Worm (Caenorhabditis elegans) whole organism, mixed stage, embryonic: ENCODE data around the gene fat-3.

Experiments used
- blmp-1 ChIP-seq: fragments of 150-350 bp; optimal IDR thresholded peaks from 2 replicates; lab custom pipeline; 2014; ENCODE audit warnings: missing biosample characterization, missing genetic modification characterization
- ceh-43 ChIP-seq: fragments of 200-800 bp; sonication (Bioruptor generic); optimal IDR thresholded peaks from 2 replicates; lab custom pipeline; 2018; ENCODE audit warnings: mild to moderate bottlenecking, missing genetic modification characterization, moderate library complexity, missing compliant biosample characterization
- ceh-83 ChIP-seq: fragments of 200-800 bp; sonication (Bioruptor generic); optimal IDR thresholded peaks from 2 replicates; lab custom pipeline; 2018; ENCODE audit warnings: mild to moderate bottlenecking, missing genetic modification characterization, missing compliant biosample characterization
- ces-1 ChIP-seq: fragments of 150-350 bp; optimal IDR thresholded peaks from 2 replicates; lab custom pipeline; 2014; ENCODE audit warnings: missing biosample characterization, missing genetic modification reagents, missing genetic modification characterization
- cnd-1 ChIP-seq: fragments of 200-800 bp; sonication (Bioruptor generic); optimal IDR thresholded peaks from 2 replicates; lab custom pipeline; 2018; ENCODE audit warnings: mild to moderate bottlenecking, missing genetic modification characterization, missing compliant biosample characterization
- drap-1 ChIP-seq: fragments of 200-800 bp; sonication (Bioruptor generic); optimal IDR thresholded peaks from 3 replicates; lab custom pipeline; 2018; ENCODE audit warnings: mild to moderate bottlenecking, missing genetic modification characterization, missing compliant biosample characterization
- elt-1 ChIP-seq: sonication (generic microtip); optimal IDR thresholded peaks from 2 replicates; lab custom pipeline; 2017; ENCODE audit warnings: missing genetic modification characterization, mild to moderate bottlenecking, missing compliant biosample characterization, antibody characterized with exemption, moderate library complexity, borderline replicate concordance; ENCODE audit not compliant: insufficient read depth
- elt-3 ChIP-seq: fragments of 150-350 bp; optimal IDR thresholded peaks from 2 replicates; lab custom pipeline; 2014; ENCODE audit warnings: missing biosample characterization, missing genetic modification characterization
- flh-1 ChIP-seq: fragments of 200-800 bp; sonication (Bioruptor generic); optimal IDR thresholded peaks from 2 replicates; lab custom pipeline; 2018; ENCODE audit warnings: mild to moderate bottlenecking, missing genetic modification characterization, moderate library complexity, missing compliant biosample characterization
- ham-2 ChIP-seq: fragments of 200-800 bp; sonication (Bioruptor generic); optimal IDR thresholded peaks from 2 replicates; lab custom pipeline; 2018; ENCODE audit warnings: mild to moderate bottlenecking, missing genetic modification characterization, missing compliant biosample characterization
- hlh-1 ChIP-seq: fragments of 150-350 bp; optimal IDR thresholded peaks from 2 replicates; lab custom pipeline; 2014; ENCODE audit warnings: missing biosample characterization, missing genetic modification reagents, missing genetic modification characterization
- lin-13 ChIP-seq: fragments of 150-350 bp; optimal IDR thresholded peaks from 2 replicates; lab custom pipeline; 2014; ENCODE audit warnings: missing biosample characterization, missing genetic modification characterization
- lin-32 ChIP-seq: fragments of 200-800 bp; sonication (Bioruptor generic); optimal IDR thresholded peaks from 2 replicates; lab custom pipeline; 2018; ENCODE audit warnings: mild to moderate bottlenecking, missing genetic modification characterization, missing compliant biosample characterization
- mab-5 ChIP-seq: fragments of 150-350 bp; optimal IDR thresholded peaks from 2 replicates; lab custom pipeline; 2014; ENCODE audit warnings: missing biosample characterization, missing genetic modification characterization
- mep-1 ChIP-seq: fragments of 150-350 bp; optimal IDR thresholded peaks from 2 replicates; lab custom pipeline; 2017; ENCODE audit warnings: missing biosample characterization, missing genetic modification reagents, missing genetic modification characterization, inconsistent platforms
- mls-2 ChIP-seq: sonication (generic microtip); optimal IDR thresholded peaks from 2 replicates; lab custom pipeline; 2016; ENCODE audit warnings: mild to moderate bottlenecking, missing genetic modification characterization, moderate library complexity, missing compliant biosample characterization
- nhr-2 ChIP-seq: fragments of 150-350 bp; optimal IDR thresholded peaks from 2 replicates; lab custom pipeline; 2014; ENCODE audit warnings: missing biosample characterization, missing genetic modification characterization
- nhr-237 ChIP-seq: fragments of 150-350 bp; optimal IDR thresholded peaks from 2 replicates; lab custom pipeline; 2014; ENCODE audit warnings: missing biosample characterization, missing genetic modification characterization
- nhr-28 ChIP-seq: fragments of 150-350 bp; optimal IDR thresholded peaks from 2 replicates; lab custom pipeline; 2014; ENCODE audit warnings: missing biosample characterization, missing genetic modification characterization
- nhr-76 ChIP-seq: sonication (generic microtip); optimal IDR thresholded peaks from 2 replicates; lab custom pipeline; 2017; ENCODE audit warnings: missing biosample characterization, missing genetic modification characterization
- sem-2 ChIP-seq: fragments of 200-800 bp; sonication (Bioruptor generic); optimal IDR thresholded peaks from 2 replicates; lab custom pipeline; 2018; ENCODE audit warnings: mild to moderate bottlenecking, missing genetic modification characterization, missing compliant biosample characterization
- snpc-4 ChIP-seq: fragments of 150-350 bp; optimal IDR thresholded peaks from 2 replicates; lab custom pipeline; 2014; ENCODE audit warnings: missing biosample characterization, missing genetic modification characterization
- sptf-1 ChIP-seq: sonication (generic microtip); optimal IDR thresholded peaks from 2 replicates; lab custom pipeline; 2017; ENCODE audit warnings: mild to moderate bottlenecking, missing genetic modification characterization, moderate library complexity, missing compliant biosample characterization
- tbx-8 ChIP-seq: fragments of 200-800 bp; sonication (Bioruptor generic); optimal IDR thresholded peaks from 2 replicates; lab custom pipeline; 2018; ENCODE audit warnings: mild to moderate bottlenecking, missing genetic modification characterization, moderate library complexity, missing compliant biosample characterization
- unc-39 ChIP-seq: fragments of 150-350 bp; optimal IDR thresholded peaks from 2 replicates; lab custom pipeline; 2014; ENCODE audit warnings: missing biosample characterization, missing genetic modification characterization
- unc-62 ChIP-seq: fragments of 150-350 bp; optimal IDR thresholded peaks from 2 replicates; lab custom pipeline; 2014; ENCODE audit warnings: missing biosample characterization, missing genetic modification reagents, missing genetic modification characterization
- zip-8 ChIP-seq: fragments of 150-350 bp; optimal IDR thresholded peaks from 2 replicates; lab custom pipeline; 2014; ENCODE audit warnings: missing biosample characterization, missing genetic modification characterization
- ztf-11 ChIP-seq: fragments of 150-350 bp; optimal IDR thresholded peaks from 2 replicates; lab custom pipeline; 2014; ENCODE audit warnings: missing biosample characterization, missing genetic modification characterization

The fat-3 gene

ce11 chrIV:9824480-9824879 lies 21.7 kb downstream of the fat-3 start, which contains the start of gene catp-6:
TSS of gene catp-6 (minus strand) at chrIV:9824580.
- TF ChIP-seq sptf-1 (tag; lab: Kevin White, UChicago) (no peak), blmp-1 (tag; lab: Kevin White, UChicago) (no peak), cnd-1 (tag; lab: Kevin White, UChicago) (no peak), snpc-4 (tag; lab: Kevin White, UChicago) (no peak), lin-32 (GFP tag; lab: Kevin White, UChicago) (no peak), elt-3 (tag; lab: Kevin White, UChicago) (no peak), elt-1 (tag; lab: Kevin White, UChicago) (no peak), ceh-83 (GFP tag; lab: Kevin White, UChicago) (no peak), nhr-76 (no peak), sem-2 (no peak), nhr-2 (tag; lab: Kevin White, UChicago) (no peak), nhr-237 (tag; lab: Kevin White, UChicago) (no peak), mep-1 (no peak), nhr-28 (tag; lab: Kevin White, UChicago) (no peak), ceh-43 (no peak)

- no peak for TF ChIP-seq blmp-1 (tag; lab: Kevin White, UChicago)
- TF ChIP-seq mls-2 (tag; lab: Kevin White, UChicago), result no peak
- TF ChIP-seq nhr-2 (tag; lab: Kevin White, UChicago), result no peak
- no peak for TF ChIP-seq sptf-1 (tag; lab: Kevin White, UChicago)
- TF ChIP-seq nhr-76, result no peak
These were observed 22.4 kb downstream of the fat-3 start, which contains the start of gene mtr-4 for ce11 chrIV:9825196-9825744. TSS of gene mtr-4 (plus strand) at chrIV:9825694.

ce11 chrIV:9832586-9832985 lies 29.8 kb downstream of the fat-3 start, which contains the start of gene kin-21:
TSS of gene kin-21 (plus strand) at chrIV:9832886.
- no peak for TF ChIP-seq mls-2 (tag; lab: Kevin White, UChicago)
- TF ChIP-seq unc-62 (GFP tag; lab: Kevin White, UChicago), result no peak
- no peak for TF ChIP-seq ham-2 (GFP tag; lab: Kevin White, UChicago)
- no peak for TF ChIP-seq blmp-1 (tag; lab: Kevin White, UChicago)
- no peak for TF ChIP-seq nhr-237 (tag; lab: Kevin White, UChicago)
- TF ChIP-seq sptf-1 (tag; lab: Kevin White, UChicago), result no peak
- no peak for TF ChIP-seq lin-32 (GFP tag; lab: Kevin White, UChicago)
- TF ChIP-seq zip-8 (tag; lab: Kevin White, UChicago), result no peak
- no peak for TF ChIP-seq ces-1 (GFP tag; lab: Kevin White, UChicago)

ce11 chrIV:9833337-9833736 lies 30.5 kb downstream of the fat-3 start:
- TF ChIP-seq lin-32 (GFP tag; lab: Kevin White, UChicago) (no peak), unc-39 (tag; lab: Kevin White, UChicago) (no peak), ces-1 (GFP tag; lab: Kevin White, UChicago) (no peak), hlh-1 (no peak), sptf-1 (tag; lab: Kevin White, UChicago) (no peak), drap-1 (GFP tag; lab: Kevin White, UChicago) (no peak), ceh-83 (GFP tag; lab: Kevin White, UChicago) (no peak), mab-5 (tag; lab: Kevin White, UChicago) (no peak), ztf-11 (tag; lab: Kevin White, UChicago) (no peak), blmp-1 (tag; lab: Kevin White, UChicago) (no peak), nhr-2 (tag; lab: Kevin White, UChicago) (no peak), tbx-8 (GFP tag; lab: Kevin White, UChicago) (no peak), snpc-4 (tag; lab: Kevin White, UChicago) (no peak), mep-1 (no peak)

- TF ChIP-seq tbx-8 (GFP tag; lab: Kevin White, UChicago), result no peak
- TF ChIP-seq ztf-11 (tag; lab: Kevin White, UChicago), result no peak
- TF ChIP-seq lin-13, result no peak
- no peak for TF ChIP-seq nhr-237 (tag; lab: Kevin White, UChicago)
- TF ChIP-seq nhr-2 (tag; lab: Kevin White, UChicago), result no peak
- no peak for TF ChIP-seq flh-1 (GFP tag; lab: Kevin White, UChicago)
These were observed 33.5 kb downstream of the fat-3 start, which contains the start of gene msp-81 for ce11 chrIV:9836317-9836716. TSS of gene msp-81 (minus strand) at chrIV:9836417.
